Worm (Caenorhabditis elegans) whole organism, midembryonic: ENCODE results near the gene egas-4.
A peak's percentile ranks its signal among the peaks of the same experiment; 100 is the strongest.

Experiments used
- T22C8.4 ChIP-seq: fragments of 200-800 bp; sonication (Bioruptor generic); IDR thresholded peaks from 2 replicates; pipeline ENCODE4 v1.3.6; 2022; ENCODE audit warnings: missing genetic modification characterization, missing compliant biosample characterization
- cog-1 ChIP-seq: sonication (generic microtip); optimal IDR thresholded peaks from 2 replicates; lab custom pipeline; 2016; ENCODE audit warnings: missing genetic modification characterization, missing compliant biosample characterization
- flt-1 ChIP-seq: fragments of 200-800 bp; sonication (Bioruptor generic); IDR thresholded peaks from 2 replicates; pipeline ENCODE4 v1.3.6; 2022; ENCODE audit warnings: missing genetic modification characterization, missing compliant biosample characterization
- klf-2 ChIP-seq: fragments of 200-800 bp; sonication (Bioruptor generic); conservative IDR thresholded peaks from 2 replicates; pipeline ENCODE4 v1.3.6; 2022; ENCODE audit warnings: missing genetic modification reagents, missing genetic modification characterization, missing compliant biosample characterization
- med-1 ChIP-seq: sonication (generic microtip); optimal IDR thresholded peaks from 2 replicates; lab custom pipeline; 2017; ENCODE audit warnings: missing genetic modification characterization, mild to moderate bottlenecking, missing compliant biosample characterization, antibody characterized with exemption, missing genetic modification reagents; ENCODE audit not compliant: insufficient read depth
- ref-1 ChIP-seq: fragments of 200-800 bp; sonication (Bioruptor generic); conservative IDR thresholded peaks from 2 replicates; pipeline ENCODE4 v1.3.6; 2022; ENCODE audit warnings: missing genetic modification reagents, missing genetic modification characterization, missing compliant biosample characterization
- tab-1 ChIP-seq: fragments of 200-800 bp; sonication (Bioruptor generic); IDR thresholded peaks from 2 replicates; pipeline ENCODE4 v1.3.6; 2022; ENCODE audit warnings: missing genetic modification characterization, missing compliant biosample characterization
- ztf-23 ChIP-seq: fragments of 200-800 bp; sonication (Bioruptor generic); IDR thresholded peaks from 2 replicates; pipeline ENCODE4 v1.3.6; 2022; ENCODE audit warnings: missing genetic modification reagents, missing genetic modification characterization, missing compliant biosample characterization
- ztf-29 ChIP-seq: fragments of 200-800 bp; sonication (Bioruptor generic); IDR thresholded peaks from 2 replicates; pipeline ENCODE4 v1.3.6; 2022; ENCODE audit warnings: missing genetic modification reagents, missing genetic modification characterization, missing compliant biosample characterization

Gene egas-4

DNA sequence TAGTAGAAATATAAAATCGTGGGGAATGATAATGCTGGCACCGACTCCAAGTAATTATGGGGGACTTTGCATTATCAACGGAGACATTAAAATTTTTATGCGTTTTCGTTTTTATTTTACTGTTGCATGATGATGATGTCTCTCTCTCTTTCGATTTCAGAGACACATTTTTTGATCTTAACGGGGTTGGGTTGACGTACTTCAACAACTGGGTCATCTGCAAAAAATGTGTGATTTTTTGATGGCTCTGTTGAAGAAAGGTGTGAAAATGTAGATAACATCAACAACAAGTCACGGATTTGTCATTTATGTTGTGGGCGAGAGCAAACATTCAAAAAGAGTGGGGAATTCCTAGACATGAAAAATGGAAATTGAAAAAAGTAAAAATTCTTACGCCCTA is 3.7 kb upstream of the egas-4 start, which contains the start of gene F55G1.15:
TSS of gene F55G1.15 (minus strand) at position 101 of the 400 bp plus-strand sequence.
- TF ChIP-seq T22C8.4 (GFP tag; lab: Robert Waterston, UW) (no peak), med-1 (GFP tag; lab: Kevin White, UChicago) (no peak), klf-2 (GFP tag; lab: Robert Waterston, UW) (no peak), cog-1 (tag; lab: Kevin White, UChicago) (no peak), ztf-29 (GFP tag; lab: Robert Waterston, UW) (no peak), ztf-23 (no peak), tab-1 (GFP tag; lab: Robert Waterston, UW) (no peak), ref-1 (no peak), flt-1 (GFP tag; lab: Robert Waterston, UW) (no peak)

DNA sequence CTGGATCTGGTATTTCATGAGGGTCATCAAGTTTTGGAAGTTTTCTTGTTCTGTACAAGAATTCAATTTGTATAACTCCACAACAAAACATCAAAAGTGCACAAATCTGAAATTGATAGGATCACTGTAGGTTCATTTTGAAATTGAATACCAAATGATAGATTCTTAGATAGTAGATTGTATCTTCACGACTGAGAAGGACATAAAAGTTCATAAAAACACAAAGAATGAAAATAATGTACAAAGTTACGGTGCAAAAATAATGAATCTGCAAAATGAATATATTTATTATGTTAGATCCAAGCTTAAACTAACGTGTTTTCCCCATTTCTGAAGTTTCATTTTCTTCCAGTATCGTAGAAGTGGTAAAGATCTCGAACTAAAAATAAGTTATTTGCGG is 3.3 kb upstream of the egas-4 start:
- TF ChIP-seq tab-1 (GFP tag; lab: Robert Waterston, UW) (no peak), cog-1 (tag; lab: Kevin White, UChicago) (no peak), T22C8.4 (GFP tag; lab: Robert Waterston, UW) (no peak), ztf-23 (no peak), flt-1 (GFP tag; lab: Robert Waterston, UW) (no peak), klf-2 (GFP tag; lab: Robert Waterston, UW) (no peak), ref-1 (no peak)

DNA sequence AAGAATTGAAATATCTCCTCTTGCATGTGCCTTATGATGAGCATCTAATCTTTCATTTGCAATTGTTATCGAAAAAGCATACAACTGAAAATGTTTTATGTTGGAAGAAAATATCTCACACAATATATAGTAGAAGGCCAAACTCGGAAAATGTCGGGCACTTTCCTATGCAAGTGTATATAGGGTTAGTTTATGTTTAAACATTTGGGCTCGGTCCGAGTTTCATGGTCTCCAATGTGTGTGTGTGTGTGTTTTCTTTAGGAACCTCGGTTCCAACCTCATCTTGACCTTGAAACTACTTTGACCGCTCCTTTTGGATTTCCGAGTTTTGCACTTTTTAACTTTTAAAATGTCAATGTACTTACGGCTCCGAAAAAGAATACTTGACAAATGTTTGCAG is 1.7 kb upstream of the egas-4 start:
- TF ChIP-seq T22C8.4 (GFP tag; lab: Robert Waterston, UW) (no peak), med-1 (GFP tag; lab: Kevin White, UChicago) (no peak)

DNA sequence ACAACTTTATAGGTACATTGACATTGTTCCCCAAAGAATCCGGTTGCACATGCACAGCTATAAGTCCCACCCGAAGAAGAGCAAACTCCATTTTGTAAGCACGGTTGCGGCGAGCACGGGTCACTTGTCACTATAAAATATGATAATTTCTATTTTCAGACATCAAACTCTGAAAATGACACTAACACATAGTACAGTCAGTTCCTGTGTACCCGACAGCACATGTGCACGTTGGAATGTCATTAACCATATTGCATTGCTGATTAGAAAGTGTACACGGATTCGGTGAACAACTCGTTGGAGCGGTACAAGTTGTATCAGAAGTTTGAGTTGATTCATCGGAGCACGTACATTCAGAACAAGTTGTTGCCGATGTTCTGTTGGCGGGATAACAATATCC is 445 bp downstream of the egas-4 start:
- TF ChIP-seq cog-1 (tag; lab: Kevin White, UChicago) (no peak), med-1 (GFP tag; lab: Kevin White, UChicago) (no peak), ztf-29 (GFP tag; lab: Robert Waterston, UW) (no peak), flt-1 (GFP tag; lab: Robert Waterston, UW) (no peak), ref-1 (no peak), klf-2 (GFP tag; lab: Robert Waterston, UW) (no peak)

DNA sequence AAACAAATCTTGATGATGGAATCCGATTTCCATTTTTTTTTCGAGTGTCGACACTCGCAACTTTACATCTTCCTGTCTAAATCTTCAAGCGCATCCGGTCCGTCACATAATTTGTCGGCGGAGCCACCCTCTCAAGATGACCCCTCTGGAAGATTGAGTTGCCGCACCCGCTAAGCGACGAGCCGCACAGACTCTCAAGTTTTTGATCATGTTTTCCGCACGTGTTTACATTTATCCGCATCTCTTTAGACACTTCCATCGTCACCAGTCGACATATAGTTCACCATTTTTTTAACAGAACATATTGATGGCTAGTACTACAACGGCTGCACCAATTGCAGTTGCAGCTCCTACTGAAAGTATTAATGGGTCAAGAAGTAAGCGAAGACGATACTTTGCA is 6.2 kb downstream of the egas-4 start, which contains the start of gene F55G1.1:
TSS of gene F55G1.1 (plus strand) at position 301 of the 400 bp plus-strand sequence.
- TF ChIP-seq ref-1 (no peak), med-1 (GFP tag; lab: Kevin White, UChicago) (no peak), cog-1 (tag; lab: Kevin White, UChicago) (no peak), flt-1 (GFP tag; lab: Robert Waterston, UW) (no peak), ztf-23 (no peak), klf-2 (GFP tag; lab: Robert Waterston, UW) (no peak), ztf-29 (GFP tag; lab: Robert Waterston, UW) (no peak)

DNA sequence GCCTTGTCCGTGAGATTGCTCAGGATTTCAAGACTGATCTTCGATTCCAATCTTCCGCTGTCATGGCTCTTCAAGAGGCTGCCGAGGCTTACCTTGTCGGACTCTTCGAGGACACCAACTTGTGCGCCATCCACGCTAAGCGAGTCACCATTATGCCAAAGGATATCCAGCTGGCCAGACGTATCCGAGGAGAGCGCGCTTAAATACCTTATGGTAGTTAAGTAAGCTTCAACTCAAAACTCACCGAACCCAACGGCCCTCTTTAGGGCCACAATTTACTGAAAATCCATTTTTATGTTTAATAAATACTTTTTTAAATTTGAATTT is 9.2 kb downstream of the egas-4 start:
- TF ChIP-seq flt-1 (GFP tag; lab: Robert Waterston, UW) (peak; percentile 65), tab-1 (GFP tag; lab: Robert Waterston, UW) (no peak)

DNA sequence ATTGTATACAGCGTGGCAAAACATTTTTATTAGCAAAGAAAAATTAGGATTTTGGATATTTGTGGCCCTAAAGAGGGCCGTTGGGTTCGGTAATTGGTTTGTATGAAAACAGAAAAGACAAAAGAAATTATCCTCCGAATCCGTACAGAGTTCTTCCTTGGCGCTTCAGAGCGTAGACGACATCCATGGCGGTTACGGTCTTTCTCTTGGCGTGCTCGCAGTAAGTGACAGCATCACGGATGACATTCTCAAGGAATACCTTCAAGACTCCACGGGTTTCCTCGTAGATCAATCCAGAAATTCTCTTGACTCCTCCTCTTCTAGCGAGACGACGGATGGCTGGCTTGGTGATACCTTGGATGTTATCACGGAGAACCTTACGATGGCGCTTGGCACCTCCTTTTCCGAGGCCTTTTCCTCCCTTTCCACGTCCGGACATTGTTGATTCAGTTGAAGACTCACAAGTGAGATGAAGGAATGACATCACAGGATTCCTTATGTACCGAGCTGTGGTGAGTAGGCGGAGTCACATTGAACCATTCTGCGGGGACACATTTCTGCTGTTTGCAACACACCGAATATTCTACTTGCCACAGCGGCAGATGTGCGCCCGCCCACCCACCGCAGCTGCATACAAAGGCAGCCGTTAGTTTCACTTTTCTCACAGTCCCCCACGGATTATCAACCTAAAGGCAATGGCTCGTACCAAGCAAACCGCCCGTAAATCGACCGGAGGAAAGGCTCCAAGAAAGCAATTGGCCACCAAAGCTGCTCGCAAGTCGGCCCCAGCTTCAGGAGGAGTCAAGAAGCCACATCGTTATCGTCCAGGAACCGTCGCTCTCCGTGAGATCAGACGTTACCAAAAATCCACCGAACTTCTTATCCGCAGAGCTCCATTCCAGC is 9.8 kb downstream of the egas-4 start, which contains the start of the genes his-60 and his-59:
TSS of gene his-60 (minus strand) at position 439 of the 903 bp plus-strand sequence.
TSS of gene his-59 (plus strand) at position 696 of the 903 bp plus-strand sequence.
- TF ChIP-seq cog-1 (tag; lab: Kevin White, UChicago) (peak; percentile 60), ztf-29 (GFP tag; lab: Robert Waterston, UW) (no peak; the same call in 1 of the 2 replicates), flt-1 (GFP tag; lab: Robert Waterston, UW) (peak; percentile 90), ztf-23 (peak; percentile 67; the same call in 1 of the 2 replicates), T22C8.4 (GFP tag; lab: Robert Waterston, UW) (0 out of 2 replicates have a peak, but pooled peaks have one; percentile 6), med-1 (GFP tag; lab: Kevin White, UChicago) (no peak)

DNA sequence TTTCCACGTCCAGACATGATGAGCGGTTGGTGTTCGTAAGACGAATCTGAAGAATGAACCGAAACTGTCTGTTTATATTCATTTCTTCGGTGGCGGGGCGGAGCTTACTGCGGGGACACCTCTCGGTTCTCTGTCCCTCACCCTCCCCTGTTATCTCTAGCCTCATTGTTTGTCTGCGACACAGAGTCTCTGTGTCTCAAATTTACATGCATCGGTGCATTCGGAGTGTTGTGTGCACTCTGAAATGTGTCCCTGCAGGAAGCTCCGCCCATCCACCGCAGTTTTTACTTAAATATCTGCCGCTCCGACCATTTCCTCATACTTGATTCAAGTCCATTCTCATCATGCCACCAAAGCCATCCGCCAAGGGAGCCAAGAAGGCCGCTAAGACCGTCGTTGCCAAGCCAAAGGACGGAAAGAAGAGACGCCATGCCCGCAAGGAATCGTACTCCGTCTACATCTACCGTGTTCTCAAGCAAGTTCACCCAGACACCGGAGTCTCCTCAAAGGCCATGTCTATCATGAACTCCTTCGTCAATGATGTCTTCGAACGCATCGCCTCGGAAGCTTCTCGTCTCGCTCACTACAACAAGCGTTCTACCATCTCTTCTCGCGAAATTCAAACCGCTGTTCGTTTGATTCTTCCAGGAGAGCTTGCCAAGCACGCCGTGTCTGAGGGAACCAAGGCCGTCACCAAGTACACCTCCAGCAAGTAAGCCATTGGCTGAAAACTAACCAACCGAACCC is 11.3 kb downstream of the egas-4 start, which contains the start of the genes his-61 and his-62:
TSS of gene his-61 (minus strand) at position 17 of the 747 bp plus-strand sequence.
TSS of gene his-62 (plus strand) at position 345 of the 747 bp plus-strand sequence.
- TF ChIP-seq ztf-29 (GFP tag; lab: Robert Waterston, UW) (no peak; the same call in 1 of the 2 replicates), klf-2 (GFP tag; lab: Robert Waterston, UW) (peak; percentile 73), ztf-23 (0 out of 2 replicates have a peak, but pooled peaks have one; percentile 4), cog-1 (tag; lab: Kevin White, UChicago) (peak; percentile 97), flt-1 (GFP tag; lab: Robert Waterston, UW) (peak; percentile 58), med-1 (GFP tag; lab: Kevin White, UChicago) (no peak)

DNA sequence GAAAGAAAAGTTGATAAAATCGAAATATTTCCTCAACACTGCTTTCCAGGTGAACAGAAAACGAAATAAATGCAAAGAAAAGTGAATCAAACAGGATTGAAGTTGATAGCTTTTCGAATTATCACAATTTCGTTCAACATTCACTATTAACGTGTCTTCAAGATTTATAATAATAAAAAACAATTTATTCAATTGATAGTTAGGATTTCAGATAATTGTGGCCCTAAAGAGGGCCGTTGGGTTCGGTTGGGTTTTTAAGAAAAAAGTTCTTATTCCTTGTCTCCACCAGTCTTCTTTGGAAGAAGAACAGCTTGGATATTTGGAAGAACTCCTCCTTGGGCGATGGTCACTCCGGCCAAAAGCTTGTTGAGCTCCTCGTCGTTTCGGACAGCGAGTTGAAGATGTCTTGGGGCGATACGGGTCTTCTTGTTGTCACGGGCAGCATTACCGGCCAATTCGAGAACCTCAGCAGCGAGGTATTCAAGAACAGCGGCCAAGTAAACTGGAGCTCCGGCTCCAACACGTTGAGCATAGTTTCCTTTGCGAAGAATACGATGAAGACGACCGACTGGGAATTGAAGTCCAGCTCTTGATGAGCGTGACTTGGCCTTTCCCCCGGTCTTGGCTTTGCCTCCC is 12.0 kb downstream of the egas-4 start:
- TF ChIP-seq tab-1 (GFP tag; lab: Robert Waterston, UW), result 0 out of 2 replicates have a peak, but pooled peaks have one; percentile 8
- TF ChIP-seq ref-1, result peak; percentile 32; the same call in 1 of the 2 replicates
- 0 out of 2 replicates have a peak, but pooled peaks have one; percentile 9 for TF ChIP-seq ztf-23
